Worm (Caenorhabditis elegans) whole organism, young adult: ENCODE results near the gene CD4.1.

Source experiments
- B0261.1 ChIP-seq: sonication (generic microtip); optimal IDR thresholded peaks from 2 replicates; lab custom pipeline; 2016; ENCODE audit warnings: mild to moderate bottlenecking, missing genetic modification characterization, moderate library complexity, missing compliant biosample characterization
- C06A6.2 ChIP-seq: fragments of 200-800 bp; sonication (Bioruptor generic); conservative IDR thresholded peaks from 2 replicates; pipeline ENCODE4 v1.3.6; 2022; ENCODE audit warnings: missing genetic modification characterization, missing compliant biosample characterization
- F22D6.2 ChIP-seq: sonication (generic microtip); optimal IDR thresholded peaks from 2 replicates; lab custom pipeline; 2016; ENCODE audit warnings: mild to moderate bottlenecking, missing genetic modification characterization, missing compliant biosample characterization
- F39B2.1 ChIP-seq: fragments of 200-800 bp; sonication (Bioruptor generic); IDR thresholded peaks from 2 replicates; pipeline ENCODE4 v1.3.6; 2022; ENCODE audit warnings: missing genetic modification reagents, missing genetic modification characterization, missing compliant biosample characterization
- F49E8.2 ChIP-seq: sonication (generic microtip); optimal IDR thresholded peaks from 3 replicates; lab custom pipeline; 2017; ENCODE audit warnings: missing genetic modification characterization, mild to moderate bottlenecking, missing compliant biosample characterization, antibody characterized with exemption, moderate library complexity; ENCODE audit not compliant: insufficient read depth
- F55B11.4 ChIP-seq: sonication (generic microtip); optimal IDR thresholded peaks from 2 replicates; lab custom pipeline; 2016; ENCODE audit warnings: missing compliant biosample characterization, missing genetic modification characterization, borderline replicate concordance; ENCODE audit not compliant: insufficient read depth
- F57A8.1 ChIP-seq: fragments of 200-800 bp; sonication (Bioruptor generic); optimal IDR thresholded peaks from 2 replicates; lab custom pipeline; 2018; ENCODE audit warnings: mild to moderate bottlenecking, missing genetic modification characterization, moderate library complexity, missing compliant biosample characterization
- K12H6.12 ChIP-seq: fragments of 200-800 bp; sonication (Bioruptor generic); optimal IDR thresholded peaks from 2 replicates; lab custom pipeline; 2018; ENCODE audit warnings: mild to moderate bottlenecking, missing genetic modification characterization, missing compliant biosample characterization
- T07F8.4 ChIP-seq: sonication (generic microtip); optimal IDR thresholded peaks from 2 replicates; lab custom pipeline; 2016; ENCODE audit warnings: mild to moderate bottlenecking, missing genetic modification characterization, moderate library complexity, missing compliant biosample characterization
- T26A5.8 ChIP-seq: sonication (generic microtip); optimal IDR thresholded peaks from 2 replicates; lab custom pipeline; 2016; ENCODE audit warnings: missing genetic modification characterization, missing compliant biosample characterization
- Y67H2A.10 ChIP-seq: fragments of 200-800 bp; sonication (Bioruptor generic); conservative IDR thresholded peaks from 2 replicates; pipeline ENCODE4 v1.3.6; 2022; ENCODE audit warnings: missing genetic modification reagents, missing genetic modification characterization, missing compliant biosample characterization
- Y79H2A.3 ChIP-seq: fragments of 200-800 bp; sonication (Bioruptor generic); conservative IDR thresholded peaks from 2 replicates; pipeline ENCODE4 v1.3.6; 2022; ENCODE audit warnings: missing genetic modification reagents, missing genetic modification characterization, missing compliant biosample characterization
- Y95B8A.8 ChIP-seq: fragments of 200-800 bp; sonication (Bioruptor generic); IDR thresholded peaks from 2 replicates; pipeline ENCODE4 v1.3.6; 2022; ENCODE audit warnings: missing genetic modification reagents, missing genetic modification characterization, missing compliant biosample characterization
- attf-5 ChIP-seq: fragments of 200-800 bp; sonication (Bioruptor generic); optimal IDR thresholded peaks from 2 replicates; lab custom pipeline; 2018; ENCODE audit warnings: mild to moderate bottlenecking, missing genetic modification characterization, missing compliant biosample characterization
- cebp-1 ChIP-seq, 2 experiments: fragments of 200-800 bp in 1 of 2; sonication (Bioruptor generic) in 1 of 2; sonication (generic microtip) in 1 of 2; IDR thresholded peaks in 1 of 2; optimal IDR thresholded peaks in 1 of 2; 2 replicates each; pipeline versions ENCODE4 v1.3.6 to Lab custom; 2017 to 2022; ENCODE audit warnings: missing compliant biosample characterization in 2 of 2, missing genetic modification characterization in 2 of 2, mild to moderate bottlenecking in 1 of 2, missing genetic modification reagents in 1 of 2, moderate library complexity in 1 of 2
- ceh-100 ChIP-seq: fragments of 200-800 bp; sonication (Bioruptor generic); IDR thresholded peaks from 2 replicates; pipeline ENCODE4 v1.3.6; 2022; ENCODE audit warnings: missing genetic modification reagents, missing genetic modification characterization, missing compliant biosample characterization
- chd-7 ChIP-seq: sonication (generic microtip); optimal IDR thresholded peaks from 2 replicates; lab custom pipeline; 2016; ENCODE audit warnings: mild to moderate bottlenecking, missing genetic modification characterization, moderate library complexity, missing compliant biosample characterization
- dox-1 ChIP-seq: fragments of 200-800 bp; sonication (Bioruptor generic); IDR thresholded peaks from 2 replicates; pipeline ENCODE4 v1.3.6; 2022; ENCODE audit warnings: missing genetic modification reagents, missing genetic modification characterization, missing compliant biosample characterization
- efl-1 ChIP-seq: fragments of 150-350 bp; optimal IDR thresholded peaks from 2 replicates; lab custom pipeline; 2014; ENCODE audit warnings: missing biosample characterization, missing genetic modification reagents, missing genetic modification characterization
- egrh-3 ChIP-seq: fragments of 200-800 bp; sonication (Bioruptor generic); IDR thresholded peaks from 2 replicates; pipeline ENCODE4 v1.3.6; 2022; ENCODE audit warnings: missing genetic modification reagents, missing genetic modification characterization, missing compliant biosample characterization
- gei-17 ChIP-seq: fragments of 200-800 bp; sonication (Bioruptor generic); optimal IDR thresholded peaks from 2 replicates; lab custom pipeline; 2018; ENCODE audit warnings: mild to moderate bottlenecking, missing genetic modification characterization, missing compliant biosample characterization
- hmg-1.2 ChIP-seq: fragments of 200-800 bp; sonication (Bioruptor generic); IDR thresholded peaks from 2 replicates; pipeline ENCODE4 v1.3.6; 2022; ENCODE audit warnings: missing genetic modification reagents, missing genetic modification characterization, missing compliant biosample characterization
- hsf-1 ChIP-seq: fragments of 200-800 bp; sonication (Bioruptor generic); IDR thresholded peaks from 2 replicates; pipeline ENCODE4 v1.3.6; 2022; ENCODE audit warnings: missing genetic modification reagents, missing genetic modification characterization, missing compliant biosample characterization
- let-607 ChIP-seq, 2 experiments: fragments of 200-800 bp in 1 of 2; sonication (Bioruptor generic) in 1 of 2; sonication (generic microtip) in 1 of 2; optimal IDR thresholded peaks; 2 replicates each; lab custom pipeline; 2016 to 2018; ENCODE audit warnings: mild to moderate bottlenecking in 2 of 2, missing compliant biosample characterization in 2 of 2, missing genetic modification characterization in 2 of 2, moderate library complexity in 2 of 2, missing genotype in 1 of 2
- lin-26 ChIP-seq: fragments of 200-800 bp; sonication (Bioruptor generic); IDR thresholded peaks from 2 replicates; pipeline ENCODE4 v1.3.6; 2022; ENCODE audit warnings: missing genetic modification reagents, missing genetic modification characterization, missing compliant biosample characterization
- lin-40 ChIP-seq: sonication (generic microtip); optimal IDR thresholded peaks from 2 replicates; lab custom pipeline; 2016; ENCODE audit warnings: missing genetic modification characterization, mild to moderate bottlenecking, missing compliant biosample characterization, missing genotype, missing genetic modification reagents
- lin-54 ChIP-seq: fragments of 200-800 bp; sonication (Bioruptor generic); optimal IDR thresholded peaks from 2 replicates; lab custom pipeline; 2018; ENCODE audit warnings: mild to moderate bottlenecking, missing genetic modification characterization, missing compliant biosample characterization
- lir-1 ChIP-seq: fragments of 200-800 bp; sonication (Bioruptor generic); conservative IDR thresholded peaks from 2 replicates; pipeline ENCODE4 v1.3.6; 2022; ENCODE audit warnings: missing genetic modification reagents, missing genetic modification characterization, missing compliant biosample characterization
- madf-10 ChIP-seq: sonication (generic microtip); optimal IDR thresholded peaks from 2 replicates; lab custom pipeline; 2016; ENCODE audit warnings: mild to moderate bottlenecking, missing genetic modification characterization, missing compliant biosample characterization
- mel-28 ChIP-seq: sonication (generic microtip); optimal IDR thresholded peaks from 2 replicates; lab custom pipeline; 2016; ENCODE audit warnings: borderline replicate concordance, mild to moderate bottlenecking, missing genetic modification characterization, missing compliant biosample characterization
- nfya-1 ChIP-seq: sonication (generic microtip); optimal IDR thresholded peaks from 2 replicates; lab custom pipeline; 2017; ENCODE audit warnings: antibody characterized with exemption, missing compliant biosample characterization, missing genetic modification characterization, borderline replicate concordance; ENCODE audit not compliant: insufficient read depth
- nfya-2 ChIP-seq: fragments of 200-800 bp; sonication (Bioruptor generic); IDR thresholded peaks from 2 replicates; pipeline ENCODE4 v1.3.6; 2022; ENCODE audit warnings: missing genetic modification reagents, missing genetic modification characterization, missing compliant biosample characterization
- nhr-80 ChIP-seq: sonication (generic microtip); optimal IDR thresholded peaks from 2 replicates; lab custom pipeline; 2016; ENCODE audit warnings: missing genetic modification characterization, missing compliant biosample characterization
- pha-4 ChIP-seq: fragments of 150-350 bp; sonication (generic microtip); optimal IDR thresholded peaks from 2 replicates; lab custom pipeline; 2014; ENCODE audit warnings: missing biosample characterization, missing genetic modification reagents, missing genetic modification characterization
- repo-1 ChIP-seq: sonication (generic microtip); optimal IDR thresholded peaks from 2 replicates; lab custom pipeline; 2017; ENCODE audit warnings: mild to moderate bottlenecking, missing genetic modification characterization, missing compliant biosample characterization
- rpc-1 ChIP-seq, 2 experiments: fragments of 150-350 bp in 1 of 2; sonication (generic microtip) in 1 of 2; optimal IDR thresholded peaks; 2 replicates each; lab custom pipeline; 2014 to 2018; ENCODE audit warnings: missing biosample characterization in 1 of 2, missing genetic modification characterization in 1 of 2, missing genetic modification reagents in 1 of 2, missing genotype in 1 of 2
- snpc-1.1 ChIP-seq: sonication (generic microtip); optimal IDR thresholded peaks from 2 replicates; lab custom pipeline; 2017; ENCODE audit warnings: missing genetic modification characterization, mild to moderate bottlenecking, missing compliant biosample characterization, antibody characterized with exemption, moderate library complexity, missing genotype, missing genetic modification reagents; ENCODE audit not compliant: insufficient read depth
- snpc-3.4 ChIP-seq: sonication (generic microtip); optimal IDR thresholded peaks from 2 replicates; lab custom pipeline; 2017; ENCODE audit warnings: missing genetic modification characterization, mild to moderate bottlenecking, missing compliant biosample characterization, antibody characterized with exemption, moderate library complexity, missing genotype, missing genetic modification reagents
- tbx-9 ChIP-seq: sonication (generic microtip); optimal IDR thresholded peaks from 2 replicates; lab custom pipeline; 2016; ENCODE audit warnings: borderline replicate concordance, missing genetic modification characterization, inconsistent platforms, missing compliant biosample characterization
- unc-62 ChIP-seq: fragments of 150-350 bp; optimal IDR thresholded peaks from 2 replicates; lab custom pipeline; 2014; ENCODE audit warnings: missing biosample characterization, missing genetic modification reagents, missing genetic modification characterization
- zfh-2 ChIP-seq: fragments of 200-800 bp; sonication (Bioruptor generic); conservative IDR thresholded peaks from 2 replicates; pipeline ENCODE4 v1.3.6; 2022; ENCODE audit warnings: missing genetic modification reagents, missing genetic modification characterization, missing compliant biosample characterization
- zim-3 ChIP-seq: sonication (generic microtip); optimal IDR thresholded peaks from 2 replicates; lab custom pipeline; 2017; ENCODE audit warnings: mild to moderate bottlenecking, missing genetic modification characterization, moderate library complexity, missing compliant biosample characterization
- ztf-18 ChIP-seq: sonication (generic microtip); optimal IDR thresholded peaks from 2 replicates; lab custom pipeline; 2016; ENCODE audit warnings: missing genotype, mild to moderate bottlenecking, missing genetic modification characterization, missing compliant biosample characterization
- ztf-22 ChIP-seq: fragments of 200-800 bp; sonication (Bioruptor generic); optimal IDR thresholded peaks from 2 replicates; lab custom pipeline; 2018; ENCODE audit warnings: mild to moderate bottlenecking, missing genetic modification characterization, moderate library complexity, missing compliant biosample characterization
- ztf-28 ChIP-seq: fragments of 200-800 bp; sonication (Bioruptor generic); IDR thresholded peaks from 2 replicates; pipeline ENCODE4 v1.3.6; 2022; ENCODE audit warnings: missing genetic modification reagents, missing genetic modification characterization, missing compliant biosample characterization

The CD4.1 gene

ce11 chrV:5571691-5572090 is 34.7 kb upstream of the CD4.1 start:
- no peak for TF ChIP-seq Y95B8A.8 (GFP tag; lab: Robert Waterston, UW)
- no peak for TF ChIP-seq Y79H2A.3 (GFP tag; lab: Robert Waterston, UW)
- no peak for TF ChIP-seq tbx-9 (tag; lab: Kevin White, UChicago)
- TF ChIP-seq F49E8.2 (tag; lab: Kevin White, UChicago), result no peak
- no peak for TF ChIP-seq lir-1 (GFP tag; lab: Robert Waterston, UW)
- no peak for TF ChIP-seq hmg-1.2
- TF ChIP-seq F55B11.4, result no peak
- no peak for TF ChIP-seq ztf-18 (tag; lab: Kevin White, UChicago)
- TF ChIP-seq lin-26 (GFP tag; lab: Robert Waterston, UW), result no peak
- no peak for TF ChIP-seq dox-1 (GFP tag; lab: Robert Waterston, UW)
- TF ChIP-seq C06A6.2, result no peak
- TF ChIP-seq nfya-1 (tag; lab: Kevin White, UChicago), result no peak
- no peak for TF ChIP-seq T07F8.4 (tag; lab: Kevin White, UChicago)
- no peak for TF ChIP-seq ztf-28 (GFP tag; lab: Robert Waterston, UW)
- TF ChIP-seq efl-1, result no peak
- no peak for TF ChIP-seq F39B2.1
- no peak for TF ChIP-seq F22D6.2 (tag; lab: Kevin White, UChicago)
- TF ChIP-seq mel-28, result no peak

DNA sequence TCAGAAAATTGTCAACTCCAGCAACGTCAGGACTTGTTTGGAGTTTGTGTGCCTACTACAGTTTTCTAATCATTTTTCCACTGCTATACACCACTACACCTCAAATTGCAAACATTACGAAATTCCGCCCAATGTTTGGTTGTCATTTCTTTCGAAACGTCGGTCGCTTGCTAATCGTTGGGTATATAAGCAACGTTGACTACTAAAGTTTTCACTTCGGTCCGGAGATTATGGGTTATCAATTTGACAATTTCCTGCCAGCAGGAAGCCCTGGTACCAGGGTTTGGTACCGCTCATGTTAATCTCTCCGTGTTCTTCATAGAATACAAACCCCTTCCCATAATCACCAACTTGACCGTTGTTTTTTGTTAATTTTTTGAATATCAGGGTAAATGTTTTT is 30.3 kb upstream of the CD4.1 start:
- TF ChIP-seq gei-17 (GFP tag; lab: Kevin White, UChicago) (peak; percentile 14), snpc-1.1 (no peak), hsf-1 (GFP tag; lab: Robert Waterston, UW) (no peak), T26A5.8 (tag; lab: Kevin White, UChicago) (no peak), snpc-3.4 (tag; lab: Kevin White, UChicago) (no peak), chd-7 (tag; lab: Kevin White, UChicago) (no peak), repo-1 (tag; lab: Kevin White, UChicago) (peak; percentile 63), lin-40 (tag; lab: Kevin White, UChicago) (peak; percentile 53), egrh-3 (no peak), lin-54 (GFP tag; lab: Kevin White, UChicago) (peak; percentile 6), lin-26 (GFP tag; lab: Robert Waterston, UW) (no peak), F22D6.2 (tag; lab: Kevin White, UChicago) (no peak), madf-10 (tag; lab: Kevin White, UChicago) (peak; percentile 35), zfh-2 (GFP tag; lab: Robert Waterston, UW) (no peak), cebp-1 (GFP tag; IDR thresholded peaks at IDR 0.05; lab: Robert Waterston, UW) (peak; percentile 83), cebp-1 (tag; optimal IDR thresholded peaks at IDR 0.05; lab: Kevin White, UChicago) (peak; percentile 95), pha-4 (tag; lab: Kevin White, UChicago) (peak; percentile 83), ztf-22 (GFP tag; lab: Kevin White, UChicago) (no peak), attf-5 (GFP tag; lab: Kevin White, UChicago) (peak; percentile 4), zim-3 (tag; lab: Kevin White, UChicago) (no peak), F57A8.1 (GFP tag; lab: Kevin White, UChicago) (no peak), nhr-80 (tag; lab: Kevin White, UChicago) (peak; percentile 66), ceh-100 (GFP tag; lab: Robert Waterston, UW) (no peak), rpc-1 (optimal IDR thresholded peaks at IDR 0.05; lab: Kevin White, UChicago) (peak; percentile 61), rpc-1 (tag; optimal IDR thresholded peaks at IDR 0.05; lab: Kevin White, UChicago) (peak; percentile 42), let-607 (tag; optimal IDR thresholded peaks at IDR 0.05; lab: Kevin White, UChicago) (peak; percentile 37 to 75), nfya-2 (GFP tag; lab: Robert Waterston, UW) (no peak), B0261.1 (tag; lab: Kevin White, UChicago) (peak; percentile 54), K12H6.12 (tag; lab: Kevin White, UChicago) (no peak), Y67H2A.10 (no peak), unc-62 (GFP tag; lab: Kevin White, UChicago) (peak; percentile 51), F55B11.4 (no peak)
